Worm (Caenorhabditis elegans) whole organism, L4 larva: ENCODE data around the gene nrf-6.

ENCODE experiments used
- F37D6.2 ChIP-seq: sonication (generic microtip); optimal IDR thresholded peaks from 2 replicates; lab custom pipeline; 2016; ENCODE audit warnings: mild to moderate bottlenecking, missing genetic modification characterization, missing compliant biosample characterization
- F44E2.7 ChIP-seq: fragments of 200-800 bp; sonication (Bioruptor generic); IDR thresholded peaks from 2 replicates; pipeline ENCODE4 v2.1.2; 2022; ENCODE audit warnings: missing genetic modification characterization, missing compliant biosample characterization
- T26A8.4 ChIP-seq: fragments of 200-800 bp; sonication (Bioruptor generic); IDR thresholded peaks from 2 replicates; pipeline ENCODE4 v1.3.6; 2022; ENCODE audit warnings: missing genetic modification characterization, missing compliant biosample characterization
- ZK546.5 ChIP-seq, 2 experiments: sonication (generic microtip); optimal IDR thresholded peaks; 2 replicates each; lab custom pipeline; 2017; ENCODE audit warnings: missing biosample characterization in 2 of 2, missing genetic modification characterization in 2 of 2
- arid-1 ChIP-seq: fragments of 200-800 bp; sonication (Bioruptor generic); conservative IDR thresholded peaks from 2 replicates; pipeline ENCODE4 v1.3.6; 2022; ENCODE audit warnings: missing genetic modification reagents, missing genetic modification characterization, missing compliant biosample characterization
- ceh-20 ChIP-seq: fragments of 200-800 bp; sonication (Bioruptor generic); IDR thresholded peaks from 2 replicates; pipeline ENCODE4 v1.3.6; 2022; ENCODE audit warnings: missing genetic modification reagents, missing genetic modification characterization, missing compliant biosample characterization
- ceh-28 ChIP-seq: fragments of 150-350 bp; optimal IDR thresholded peaks from 2 replicates; lab custom pipeline; 2014; ENCODE audit warnings: missing biosample characterization, missing genetic modification reagents, missing genetic modification characterization
- ceh-44 ChIP-seq: fragments of 200-800 bp; sonication (Bioruptor generic); IDR thresholded peaks from 2 replicates; pipeline ENCODE4 v1.3.6; 2022; ENCODE audit warnings: missing genetic modification reagents, missing genetic modification characterization, missing compliant biosample characterization
- ceh-62 ChIP-seq: sonication (generic microtip); optimal IDR thresholded peaks from 2 replicates; lab custom pipeline; 2017; ENCODE audit warnings: missing biosample characterization, missing genetic modification characterization
- daf-16 ChIP-seq, 3 experiments: sonication (generic microtip); optimal IDR thresholded peaks; 2 replicates each; lab custom pipeline; 2016 to 2017; ENCODE audit warnings: missing genetic modification characterization in 3 of 3, missing genetic modification reagents in 3 of 3, mild to moderate bottlenecking in 2 of 3, missing compliant biosample characterization in 2 of 3, missing biosample characterization in 1 of 3, moderate library complexity in 1 of 3
- daf-8 ChIP-seq: fragments of 200-800 bp; sonication (Bioruptor generic); IDR thresholded peaks from 2 replicates; pipeline ENCODE4 v1.3.6; 2022; ENCODE audit warnings: missing genetic modification characterization, missing compliant biosample characterization
- dmd-9 ChIP-seq: fragments of 200-800 bp; sonication (Bioruptor generic); IDR thresholded peaks from 2 replicates; pipeline ENCODE4 v1.3.6; 2022; ENCODE audit warnings: missing genetic modification reagents, missing genetic modification characterization, missing compliant biosample characterization
- dpl-1 ChIP-seq: fragments of 150-350 bp; optimal IDR thresholded peaks from 2 replicates; lab custom pipeline; 2014; ENCODE audit warnings: missing biosample characterization, missing genetic modification reagents, missing genetic modification characterization
- egl-43 ChIP-seq: fragments of 200-800 bp; sonication (Bioruptor generic); IDR thresholded peaks from 2 replicates; pipeline ENCODE4 v1.3.6; 2022; ENCODE audit warnings: missing genetic modification reagents, missing genetic modification characterization, missing compliant biosample characterization
- fos-1 ChIP-seq: fragments of 150-350 bp; optimal IDR thresholded peaks from 2 replicates; lab custom pipeline; 2014; ENCODE audit warnings: missing biosample characterization, missing genetic modification characterization
- hlh-11 ChIP-seq: fragments of 200-800 bp; sonication (Bioruptor generic); optimal IDR thresholded peaks from 2 replicates; lab custom pipeline; 2018; ENCODE audit warnings: mild to moderate bottlenecking, missing genetic modification characterization, missing compliant biosample characterization
- hmg-1.1 ChIP-seq: fragments of 200-800 bp; sonication (Bioruptor generic); IDR thresholded peaks from 2 replicates; pipeline ENCODE4 v1.3.6; 2022; ENCODE audit warnings: missing genetic modification reagents, missing genetic modification characterization, missing compliant biosample characterization
- lim-7 ChIP-seq: fragments of 200-800 bp; sonication (Bioruptor generic); IDR thresholded peaks from 2 replicates; pipeline ENCODE4 v1.3.6; 2022; ENCODE audit warnings: missing genetic modification characterization, missing compliant biosample characterization
- lin-1 ChIP-seq: fragments of 200-800 bp; sonication (Bioruptor generic); IDR thresholded peaks from 2 replicates; pipeline ENCODE4 v1.3.6; 2022; ENCODE audit warnings: missing genetic modification reagents, missing genetic modification characterization, missing compliant biosample characterization
- lin-13 ChIP-seq: fragments of 150-350 bp; optimal IDR thresholded peaks from 2 replicates; lab custom pipeline; 2014; ENCODE audit warnings: missing biosample characterization, missing genetic modification reagents, missing genetic modification characterization
- lin-38 ChIP-seq: fragments of 200-800 bp; sonication (Bioruptor generic); IDR thresholded peaks from 2 replicates; pipeline ENCODE4 v1.3.6; 2022; ENCODE audit warnings: missing genetic modification reagents, missing genetic modification characterization, missing compliant biosample characterization
- madf-9 ChIP-seq: fragments of 200-800 bp; sonication (Bioruptor generic); conservative IDR thresholded peaks from 2 replicates; pipeline ENCODE4 v1.3.6; 2022; ENCODE audit warnings: missing genetic modification reagents, missing genetic modification characterization, missing compliant biosample characterization
- mdl-1 ChIP-seq, 2 experiments: fragments of 150-350 bp in 1 of 2; sonication (generic microtip) in 1 of 2; optimal IDR thresholded peaks; 2 replicates each; lab custom pipeline; 2014 to 2017; ENCODE audit warnings: missing biosample characterization in 2 of 2, missing genetic modification characterization in 2 of 2
- mdt-29 ChIP-seq: fragments of 200-800 bp; sonication (Bioruptor generic); IDR thresholded peaks from 2 replicates; pipeline ENCODE4 v1.3.6; 2022; ENCODE audit warnings: missing genetic modification reagents, missing genetic modification characterization, missing compliant biosample characterization
- mep-1 ChIP-seq: fragments of 150-350 bp; sonication (generic microtip); optimal IDR thresholded peaks from 3 replicates; lab custom pipeline; 2014; ENCODE audit warnings: missing biosample characterization, missing genetic modification characterization
- mxl-2 ChIP-seq: fragments of 200-800 bp; sonication (Bioruptor generic); conservative IDR thresholded peaks from 2 replicates; pipeline ENCODE4 v1.3.6; 2022; ENCODE audit warnings: missing genetic modification reagents, missing genetic modification characterization, missing compliant biosample characterization
- nhr-10 ChIP-seq: fragments of 150-350 bp; optimal IDR thresholded peaks from 2 replicates; lab custom pipeline; 2014; ENCODE audit warnings: missing biosample characterization, missing genetic modification characterization
- nhr-11 ChIP-seq: fragments of 150-350 bp; optimal IDR thresholded peaks from 2 replicates; lab custom pipeline; 2014; ENCODE audit warnings: missing biosample characterization, missing genetic modification characterization
- nhr-111 ChIP-seq: fragments of 200-800 bp; sonication (Bioruptor generic); optimal IDR thresholded peaks from 2 replicates; lab custom pipeline; 2018; ENCODE audit warnings: mild to moderate bottlenecking, missing genetic modification characterization, missing compliant biosample characterization
- nhr-237 ChIP-seq: sonication (generic microtip); optimal IDR thresholded peaks from 2 replicates; lab custom pipeline; 2017; ENCODE audit warnings: missing biosample characterization, missing genetic modification characterization
- nhr-25 ChIP-seq: sonication (generic microtip); optimal IDR thresholded peaks from 2 replicates; lab custom pipeline; 2017; ENCODE audit warnings: missing genetic modification characterization, mild to moderate bottlenecking, missing compliant biosample characterization, antibody characterized with exemption, moderate library complexity, borderline replicate concordance; ENCODE audit not compliant: insufficient read depth
- nhr-28 ChIP-seq: fragments of 150-350 bp; optimal IDR thresholded peaks from 2 replicates; lab custom pipeline; 2014; ENCODE audit warnings: missing biosample characterization, missing genetic modification characterization
- nhr-41 ChIP-seq: fragments of 200-800 bp; sonication (Bioruptor generic); IDR thresholded peaks from 2 replicates; pipeline ENCODE4 v1.3.6; 2022; ENCODE audit warnings: missing genetic modification reagents, missing genetic modification characterization, missing compliant biosample characterization
- nhr-42 ChIP-seq: fragments of 200-800 bp; sonication (Bioruptor generic); IDR thresholded peaks from 2 replicates; pipeline ENCODE4 v1.3.6; 2022; ENCODE audit warnings: missing genetic modification characterization, missing compliant biosample characterization
- nhr-48 ChIP-seq: sonication (generic microtip); optimal IDR thresholded peaks from 2 replicates; lab custom pipeline; 2016; ENCODE audit warnings: mild to moderate bottlenecking, missing genetic modification characterization, missing compliant biosample characterization
- nhr-76 ChIP-seq: fragments of 150-350 bp; optimal IDR thresholded peaks from 2 replicates; lab custom pipeline; 2014; ENCODE audit warnings: missing biosample characterization, missing genetic modification characterization
- pha-4 ChIP-seq, 2 experiments: fragments of 150-350 bp in 1 of 2; fragments of 200-800 bp in 1 of 2; sonication (Bioruptor generic) in 1 of 2; IDR thresholded peaks in 1 of 2; optimal IDR thresholded peaks in 1 of 2; 2 replicates each; pipeline versions ENCODE4 v1.3.6 to Lab custom; 2014 to 2022; ENCODE audit warnings: missing genetic modification characterization in 2 of 2, missing genetic modification reagents in 2 of 2, missing biosample characterization in 1 of 2, missing compliant biosample characterization in 1 of 2
- pqm-1 ChIP-seq: sonication (generic microtip); optimal IDR thresholded peaks from 2 replicates; lab custom pipeline; 2017; ENCODE audit warnings: missing biosample characterization, missing genetic modification characterization
- sdz-12 ChIP-seq: fragments of 200-800 bp; sonication (Bioruptor generic); optimal IDR thresholded peaks from 2 replicates; lab custom pipeline; 2018; ENCODE audit warnings: mild to moderate bottlenecking, missing genetic modification characterization, missing compliant biosample characterization
- set-16 ChIP-seq: fragments of 200-800 bp; sonication (Bioruptor generic); IDR thresholded peaks from 2 replicates; pipeline ENCODE4 v1.3.6; 2022; ENCODE audit warnings: missing genetic modification reagents, missing genetic modification characterization, missing compliant biosample characterization
- snpc-4 ChIP-seq: fragments of 150-350 bp; optimal IDR thresholded peaks from 2 replicates; lab custom pipeline; 2014; ENCODE audit warnings: missing biosample characterization, missing genetic modification characterization
- unc-39 ChIP-seq: sonication (generic microtip); optimal IDR thresholded peaks from 2 replicates; lab custom pipeline; 2017; ENCODE audit warnings: missing biosample characterization, missing genetic modification characterization
- unc-62 ChIP-seq, 3 experiments: fragments of 150-350 bp in 1 of 3; sonication (generic microtip); optimal IDR thresholded peaks in 2 of 3; peaks in 1 of 3; 1 replicate in 1 of 3; 2 replicates in 2 of 3; lab custom pipeline; 2014 to 2017; ENCODE audit warnings: missing biosample characterization in 3 of 3, missing genetic modification characterization in 3 of 3, missing genetic modification reagents in 3 of 3, missing genotype in 1 of 3
- zag-1 ChIP-seq: fragments of 150-350 bp; optimal IDR thresholded peaks from 2 replicates; lab custom pipeline; 2014; ENCODE audit warnings: missing biosample characterization, missing genetic modification characterization
- zfp-3 ChIP-seq: fragments of 200-800 bp; sonication (Bioruptor generic); conservative IDR thresholded peaks from 2 replicates; pipeline ENCODE4 v1.3.6; 2022; ENCODE audit warnings: missing genetic modification reagents, missing genetic modification characterization, missing compliant biosample characterization

The nrf-6 gene

ce11 chrII:8016167-8016566 lies 16.3 kb downstream of the nrf-6 start (continued):
- TF ChIP-seq F37D6.2 (tag; lab: Kevin White, UChicago): no peak
- peak in 1 of 2 experiments; percentile 39 for TF ChIP-seq daf-16 (GFP tag; optimal IDR thresholded peaks at IDR 0.05; lab: Kevin White, UChicago)
- peak; percentile 20 for TF ChIP-seq daf-16 (tag; optimal IDR thresholded peaks at IDR 0.05; lab: Kevin White, UChicago)
- peak; percentile 15 for TF ChIP-seq mep-1 (tag; lab: Kevin White, UChicago)
- peak; percentile 15; the same call in 1 of the 2 replicates for TF ChIP-seq T26A8.4 (GFP tag; lab: Robert Waterston, UW)
- no peak for TF ChIP-seq ZK546.5 (tag; optimal IDR thresholded peaks at IDR 0.05; lab: Kevin White, UChicago)
- TF ChIP-seq nhr-48 (tag; lab: Kevin White, UChicago): peak; percentile 70
- TF ChIP-seq set-16: no peak
- TF ChIP-seq daf-8: no peak
- no peak for TF ChIP-seq lim-7
- TF ChIP-seq mdt-29 (GFP tag; lab: Robert Waterston, UW): 0 out of 2 replicates have a peak, but pooled peaks have one; percentile 27
- TF ChIP-seq sdz-12 (GFP tag; lab: Kevin White, UChicago): no peak
- peak; percentile 11 for TF ChIP-seq pqm-1 (tag; lab: Kevin White, UChicago)
- TF ChIP-seq pha-4 (GFP tag; IDR thresholded peaks at IDR 0.05; lab: Robert Waterston, UW): peak; percentile 34; the same call in 1 of the 2 replicates
- no peak for TF ChIP-seq pha-4 (tag; optimal IDR thresholded peaks at IDR 0.05; lab: Kevin White, UChicago)
- no peak for TF ChIP-seq nhr-10 (tag; lab: Kevin White, UChicago)
- peak; percentile 53; the same call in 1 of the 2 replicates for TF ChIP-seq egl-43 (GFP tag; lab: Robert Waterston, UW)
- TF ChIP-seq ceh-28 (tag; lab: Kevin White, UChicago): no peak
- no peak for TF ChIP-seq ceh-62
- no peak for TF ChIP-seq ceh-44 (GFP tag; lab: Robert Waterston, UW)
- peak; percentile 45 for TF ChIP-seq lin-38 (GFP tag; lab: Robert Waterston, UW)
- TF ChIP-seq unc-39 (tag; lab: Kevin White, UChicago): no peak
- TF ChIP-seq nhr-41 (GFP tag; lab: Robert Waterston, UW): no peak
- TF ChIP-seq dpl-1: no peak
- no peak for TF ChIP-seq nhr-25 (tag; lab: Kevin White, UChicago)
- TF ChIP-seq mxl-2 (GFP tag; lab: Robert Waterston, UW): peak; percentile 58; the same call in 1 of the 2 replicates
- TF ChIP-seq F44E2.7 (GFP tag; lab: Robert Waterston, UW): no peak
- TF ChIP-seq fos-1 (tag; lab: Kevin White, UChicago): no peak
- TF ChIP-seq arid-1 (GFP tag; lab: Robert Waterston, UW): 0 out of 2 replicates have a peak, but pooled peaks have one; percentile 15
- TF ChIP-seq lin-13: no peak
- peak; percentile 80 for TF ChIP-seq hlh-11 (tag; lab: Kevin White, UChicago)
- TF ChIP-seq ceh-20 (GFP tag; lab: Robert Waterston, UW): no peak
- TF ChIP-seq hmg-1.1 (GFP tag; lab: Robert Waterston, UW): no peak
- no peak for TF ChIP-seq nhr-42 (GFP tag; lab: Robert Waterston, UW)
- TF ChIP-seq unc-62 (GFP tag; optimal IDR thresholded peaks at IDR 0.05 in 1 of 2; lab: Kevin White, UChicago): no peak
- no peak for TF ChIP-seq unc-62 (tag; optimal IDR thresholded peaks at IDR 0.05; lab: Kevin White, UChicago)
- no peak for TF ChIP-seq zfp-3 (GFP tag; lab: Robert Waterston, UW)
- peak; percentile 70 for TF ChIP-seq nhr-28 (tag; lab: Kevin White, UChicago)
- peak; percentile 57 to 76 for TF ChIP-seq mdl-1 (tag; optimal IDR thresholded peaks at IDR 0.05; lab: Kevin White, UChicago)
- TF ChIP-seq madf-9: no peak; the same call in 1 of the 2 replicates
- TF ChIP-seq dmd-9 (GFP tag; lab: Robert Waterston, UW): no peak
- no peak for TF ChIP-seq zag-1 (tag; lab: Kevin White, UChicago)
- no peak; the same call in 1 of the 2 replicates for TF ChIP-seq lin-1 (GFP tag; lab: Robert Waterston, UW)
- peak; percentile 35 for TF ChIP-seq nhr-11 (tag; lab: Kevin White, UChicago)
- no peak for TF ChIP-seq snpc-4
- no peak for TF ChIP-seq nhr-237 (tag; lab: Kevin White, UChicago)
- no peak for TF ChIP-seq nhr-111
- no peak for TF ChIP-seq nhr-76
